Fruit fly (Drosophila melanogaster): ENCODE results near the gene syd.

DNA sequence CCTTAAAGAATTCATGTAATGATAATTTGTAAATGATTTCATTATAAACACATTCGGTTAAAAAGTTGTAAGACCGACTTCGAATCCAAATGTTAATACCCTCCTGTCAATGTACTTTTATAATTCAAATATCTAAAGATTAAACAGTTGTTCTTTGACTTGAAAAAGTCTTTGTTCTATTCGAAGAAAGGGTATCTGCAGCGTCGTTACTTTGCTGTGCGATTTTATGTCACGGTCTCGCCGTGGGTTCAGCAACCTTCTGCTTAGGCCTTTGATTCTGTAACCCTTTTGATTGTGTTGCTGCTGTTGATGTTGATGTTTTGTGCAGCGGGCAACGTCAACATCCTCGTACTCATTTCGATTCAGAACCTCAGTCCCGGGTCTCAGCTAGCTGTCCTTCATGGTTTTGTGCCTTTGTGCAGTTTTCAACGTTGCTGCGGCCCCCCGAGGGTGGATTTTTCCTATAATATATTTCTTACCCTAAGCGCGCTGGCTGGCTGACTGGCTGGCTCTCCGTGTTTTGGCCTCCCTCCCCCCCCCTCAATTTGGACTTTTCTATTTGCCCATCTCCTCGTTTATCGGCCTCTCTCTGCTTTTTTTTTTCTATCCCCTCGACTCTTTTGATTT, 45.4 kb upstream of the syd start:
- TF ChIP-seq cnc (optimal IDR thresholded peaks at IDR 0.05) (no peak), CG11617 (GFP tag; optimal IDR thresholded peaks at IDR 0.05) (no peak), CG33017 (tag; optimal IDR thresholded peaks at IDR 0.05) (no peak), kay (GFP tag; ENCODE audit: borderline replicate concordance) (no peak), bab1 (GFP tag; optimal IDR thresholded peaks at IDR 0.05) (no peak), CG14711 (tag; optimal IDR thresholded peaks at IDR 0.05) (no peak), CG7045 (GFP tag; optimal IDR thresholded peaks at IDR 0.05) (no peak), tj (GFP tag; optimal IDR thresholded peaks at IDR 0.05) (no peak), pad (GFP tag; optimal IDR thresholded peaks at IDR 0.05) (no peak), CG5204 (GFP tag; optimal IDR thresholded peaks at IDR 0.05) (no peak)

All from whole organism, adult.